Worm (Caenorhabditis elegans) whole organism, late embryonic: Measurements from ENCODE around the gene T25B6.5.

Experiments used
- F13H6.1 ChIP-seq: sonication (generic microtip); optimal IDR thresholded peaks from 2 replicates; lab custom pipeline; 2016; ENCODE audit warnings: missing genetic modification characterization, missing compliant biosample characterization
- K02D7.2 ChIP-seq: sonication (generic microtip); optimal IDR thresholded peaks from 2 replicates; lab custom pipeline; 2017; ENCODE audit warnings: mild to moderate bottlenecking, missing genetic modification characterization, missing compliant biosample characterization
- K09A11.1 ChIP-seq: sonication (generic microtip); optimal IDR thresholded peaks from 2 replicates; lab custom pipeline; 2017; ENCODE audit warnings: antibody characterized with exemption, mild to moderate bottlenecking, missing genetic modification characterization, missing compliant biosample characterization; ENCODE audit not compliant: insufficient read depth
- T23F11.4 ChIP-seq: fragments of 200-800 bp; sonication (Bioruptor generic); optimal IDR thresholded peaks from 2 replicates; lab custom pipeline; 2018; ENCODE audit warnings: mild to moderate bottlenecking, missing genetic modification characterization, missing compliant biosample characterization
- Y22D7AL.16 ChIP-seq: sonication (generic microtip); optimal IDR thresholded peaks from 2 replicates; lab custom pipeline; 2016; ENCODE audit warnings: missing genetic modification characterization, missing compliant biosample characterization
- ahr-1 ChIP-seq: sonication (generic microtip); optimal IDR thresholded peaks from 2 replicates; lab custom pipeline; 2016; ENCODE audit warnings: missing genetic modification characterization, missing compliant biosample characterization
- ama-1 ChIP-seq: fragments of 150-350 bp; optimal IDR thresholded peaks from 2 replicates; lab custom pipeline; 2014
- ceh-14 ChIP-seq: sonication (generic microtip); optimal IDR thresholded peaks from 2 replicates; lab custom pipeline; 2016; ENCODE audit warnings: missing genotype, missing genetic modification characterization, missing compliant biosample characterization
- ceh-18 ChIP-seq: sonication (generic microtip); optimal IDR thresholded peaks from 2 replicates; lab custom pipeline; 2016; ENCODE audit warnings: missing genetic modification characterization, missing compliant biosample characterization
- ceh-2 ChIP-seq: sonication (generic microtip); optimal IDR thresholded peaks from 2 replicates; lab custom pipeline; 2016; ENCODE audit warnings: missing genotype, missing genetic modification characterization, missing compliant biosample characterization
- ceh-30 ChIP-seq: fragments of 150-350 bp; optimal IDR thresholded peaks from 2 replicates; lab custom pipeline; 2014; ENCODE audit warnings: missing biosample characterization, missing genetic modification characterization
- ceh-31 ChIP-seq: sonication (generic microtip); optimal IDR thresholded peaks from 2 replicates; lab custom pipeline; 2016; ENCODE audit warnings: missing genetic modification characterization, missing compliant biosample characterization
- ceh-34 ChIP-seq: sonication (generic microtip); optimal IDR thresholded peaks from 2 replicates; lab custom pipeline; 2016; ENCODE audit warnings: mild to moderate bottlenecking, missing genetic modification characterization, missing compliant biosample characterization
- ceh-45 ChIP-seq: fragments of 200-800 bp; sonication (Bioruptor generic); IDR thresholded peaks from 2 replicates; pipeline ENCODE4 v1.3.6; 2022; ENCODE audit warnings: missing genetic modification reagents, missing genetic modification characterization, missing compliant biosample characterization
- ceh-48 ChIP-seq: sonication (generic microtip); optimal IDR thresholded peaks from 2 replicates; lab custom pipeline; 2016; ENCODE audit warnings: missing genetic modification characterization, inconsistent platforms, missing compliant biosample characterization
- ceh-6 ChIP-seq: fragments of 200-800 bp; sonication (Bioruptor generic); optimal IDR thresholded peaks from 2 replicates; lab custom pipeline; 2018; ENCODE audit warnings: mild to moderate bottlenecking, missing genetic modification characterization, missing compliant biosample characterization
- ceh-9 ChIP-seq: sonication (generic microtip); optimal IDR thresholded peaks from 2 replicates; lab custom pipeline; 2016; ENCODE audit warnings: mild to moderate bottlenecking, missing genetic modification characterization, inconsistent platforms, missing compliant biosample characterization
- che-1 ChIP-seq: sonication (generic microtip); optimal IDR thresholded peaks from 2 replicates; lab custom pipeline; 2016; ENCODE audit warnings: mild to moderate bottlenecking, missing genetic modification characterization, missing compliant biosample characterization
- dmd-4 ChIP-seq: sonication (generic microtip); optimal IDR thresholded peaks from 2 replicates; lab custom pipeline; 2016; ENCODE audit warnings: borderline replicate concordance, missing genetic modification characterization, missing compliant biosample characterization
- dve-1 ChIP-seq: sonication (generic microtip); optimal IDR thresholded peaks from 2 replicates; lab custom pipeline; 2017; ENCODE audit warnings: antibody characterized with exemption, mild to moderate bottlenecking, missing genetic modification characterization, missing compliant biosample characterization
- elt-2 ChIP-seq: sonication (generic microtip); optimal IDR thresholded peaks from 2 replicates; lab custom pipeline; 2016; ENCODE audit warnings: missing genetic modification reagents, missing genetic modification characterization, missing compliant biosample characterization
- ets-4 ChIP-seq: sonication (generic microtip); optimal IDR thresholded peaks from 2 replicates; lab custom pipeline; 2016; ENCODE audit warnings: missing genetic modification characterization, missing compliant biosample characterization
- eyg-1 ChIP-seq: sonication (generic microtip); optimal IDR thresholded peaks from 2 replicates; lab custom pipeline; 2016; ENCODE audit warnings: missing genotype, missing genetic modification characterization, missing compliant biosample characterization
- fax-1 ChIP-seq: sonication (generic microtip); optimal IDR thresholded peaks from 2 replicates; lab custom pipeline; 2016; ENCODE audit warnings: missing genotype, missing genetic modification characterization, missing compliant biosample characterization
- fkh-6 ChIP-seq: sonication (generic microtip); optimal IDR thresholded peaks from 2 replicates; lab custom pipeline; 2016; ENCODE audit warnings: missing genetic modification characterization, missing compliant biosample characterization
- gmeb-2 ChIP-seq: sonication (generic microtip); optimal IDR thresholded peaks from 2 replicates; lab custom pipeline; 2016; ENCODE audit warnings: missing genetic modification characterization, inconsistent platforms, missing compliant biosample characterization
- hlh-13 ChIP-seq: fragments of 200-800 bp; sonication (Bioruptor generic); optimal IDR thresholded peaks from 2 replicates; lab custom pipeline; 2018; ENCODE audit warnings: mild to moderate bottlenecking, missing genetic modification characterization, missing compliant biosample characterization
- hlh-30 ChIP-seq: sonication (generic microtip); optimal IDR thresholded peaks from 2 replicates; lab custom pipeline; 2017; ENCODE audit warnings: antibody characterized with exemption, missing genetic modification characterization, missing compliant biosample characterization; ENCODE audit not compliant: insufficient read depth
- hlh-8 ChIP-seq: sonication (generic microtip); optimal IDR thresholded peaks from 2 replicates; lab custom pipeline; 2016; ENCODE audit warnings: missing genotype, missing genetic modification characterization, missing compliant biosample characterization
- lim-6 ChIP-seq: sonication (generic microtip); optimal IDR thresholded peaks from 2 replicates; lab custom pipeline; 2016; ENCODE audit warnings: missing genetic modification characterization, missing compliant biosample characterization
- lin-11 ChIP-seq: fragments of 200-800 bp; sonication (Bioruptor generic); optimal IDR thresholded peaks from 2 replicates; lab custom pipeline; 2018; ENCODE audit warnings: mild to moderate bottlenecking, missing genetic modification characterization, missing compliant biosample characterization
- mec-3 ChIP-seq: sonication (generic microtip); optimal IDR thresholded peaks from 2 replicates; lab custom pipeline; 2016; ENCODE audit warnings: borderline replicate concordance, missing genetic modification characterization, missing compliant biosample characterization
- nhr-11 ChIP-seq: fragments of 150-350 bp; optimal IDR thresholded peaks from 2 replicates; lab custom pipeline; 2014; ENCODE audit warnings: missing biosample characterization, missing genetic modification characterization
- nhr-232 ChIP-seq: sonication (generic microtip); optimal IDR thresholded peaks from 2 replicates; lab custom pipeline; 2016; ENCODE audit warnings: missing genetic modification characterization, missing compliant biosample characterization
- npax-4 ChIP-seq: sonication (generic microtip); optimal IDR thresholded peaks from 2 replicates; lab custom pipeline; 2016; ENCODE audit warnings: missing genetic modification characterization, missing compliant biosample characterization
- odd-2 ChIP-seq: sonication (generic microtip); optimal IDR thresholded peaks from 2 replicates; lab custom pipeline; 2017; ENCODE audit warnings: antibody characterized with exemption, mild to moderate bottlenecking, missing genetic modification characterization, missing compliant biosample characterization
- pat-9 ChIP-seq: fragments of 200-800 bp; sonication (Bioruptor generic); optimal IDR thresholded peaks from 2 replicates; lab custom pipeline; 2018; ENCODE audit warnings: mild to moderate bottlenecking, missing genetic modification characterization, moderate library complexity, missing compliant biosample characterization
- pax-1 ChIP-seq: fragments of 150-350 bp; optimal IDR thresholded peaks from 2 replicates; lab custom pipeline; 2014; ENCODE audit warnings: missing biosample characterization, missing genetic modification characterization
- pha-2 ChIP-seq: sonication (generic microtip); optimal IDR thresholded peaks from 2 replicates; lab custom pipeline; 2017; ENCODE audit warnings: mild to moderate bottlenecking, missing genetic modification characterization, missing compliant biosample characterization
- pha-4 ChIP-seq: fragments of 150-350 bp; optimal IDR thresholded peaks from 2 replicates; lab custom pipeline; 2018; ENCODE audit warnings: missing biosample characterization, missing genetic modification reagents, missing genetic modification characterization
- pqm-1 ChIP-seq: sonication (generic microtip); optimal IDR thresholded peaks from 2 replicates; lab custom pipeline; 2016; ENCODE audit warnings: missing genetic modification characterization, missing compliant biosample characterization
- ref-2 ChIP-seq: sonication (generic microtip); optimal IDR thresholded peaks from 2 replicates; lab custom pipeline; 2016; ENCODE audit warnings: missing genetic modification characterization, missing compliant biosample characterization
- rnt-1 ChIP-seq: sonication (generic microtip); optimal IDR thresholded peaks from 2 replicates; lab custom pipeline; 2016; ENCODE audit warnings: missing genetic modification characterization, missing compliant biosample characterization
- sdc-2 ChIP-seq: sonication (generic microtip); optimal IDR thresholded peaks from 2 replicates; lab custom pipeline; 2016; ENCODE audit warnings: missing genotype, missing genetic modification characterization, missing compliant biosample characterization
- ttx-3 ChIP-seq: sonication (generic microtip); optimal IDR thresholded peaks from 2 replicates; lab custom pipeline; 2016; ENCODE audit warnings: missing genetic modification reagents, missing genetic modification characterization, missing compliant biosample characterization
- unc-55 ChIP-seq: sonication (generic microtip); optimal IDR thresholded peaks from 2 replicates; lab custom pipeline; 2017; ENCODE audit warnings: missing biosample characterization, missing genetic modification reagents, missing genetic modification characterization
- unc-86 ChIP-seq: sonication (generic microtip); optimal IDR thresholded peaks from 2 replicates; lab custom pipeline; 2016; ENCODE audit warnings: missing genetic modification characterization, missing compliant biosample characterization
- zip-5 ChIP-seq: sonication (generic microtip); optimal IDR thresholded peaks from 2 replicates; lab custom pipeline; 2016; ENCODE audit warnings: missing genetic modification characterization, missing compliant biosample characterization
- ztf-16 ChIP-seq: sonication (generic microtip); optimal IDR thresholded peaks from 2 replicates; lab custom pipeline; 2017; ENCODE audit warnings: missing genetic modification characterization, missing compliant biosample characterization

The T25B6.5 gene

ce11 chrX:8986452-8986851, 35.1 kb downstream of the T25B6.5 start:
- TF ChIP-seq ceh-14 (tag; lab: Kevin White, UChicago) = no peak
- TF ChIP-seq ceh-2 (tag; lab: Kevin White, UChicago) = no peak
- no peak for TF ChIP-seq T23F11.4 (GFP tag; lab: Kevin White, UChicago)
- TF ChIP-seq rnt-1 (tag; lab: Kevin White, UChicago) = peak; percentile 21
- TF ChIP-seq unc-55 = peak; percentile 20
- no peak for TF ChIP-seq pqm-1 (tag; lab: Kevin White, UChicago)
- no peak for TF ChIP-seq npax-4 (tag; lab: Kevin White, UChicago)
- TF ChIP-seq ceh-18 (tag; lab: Kevin White, UChicago) = peak; percentile 88

ce11 chrX:8980676-8981075, 40.9 kb downstream of the T25B6.5 start, which contains the start of gene nmur-1:
Gene nmur-1, plus strand, starts transcription at chrX:8980976.
- TF ChIP-seq ets-4 (tag; lab: Kevin White, UChicago) (no peak), gmeb-2 (tag; lab: Kevin White, UChicago) (no peak), K09A11.1 (no peak)

- TF ChIP-seq sdc-2 (tag; lab: Kevin White, UChicago) (peak; percentile 31), ceh-31 (tag; lab: Kevin White, UChicago) (peak; percentile 6), ahr-1 (tag; lab: Kevin White, UChicago) (no peak), fax-1 (tag; lab: Kevin White, UChicago) (peak; percentile 36), unc-86 (tag; lab: Kevin White, UChicago) (peak; percentile 5), K09A11.1 (no peak), hlh-8 (peak; percentile 8), pha-4 (tag; lab: Kevin White, UChicago) (no peak), ttx-3 (tag; lab: Kevin White, UChicago) (peak; percentile 35), odd-2 (peak; percentile 11), hlh-30 (tag; lab: Kevin White, UChicago) (no peak), pax-1 (tag; lab: Kevin White, UChicago) (no peak), ceh-45 (GFP tag; lab: Robert Waterston, UW) (no peak), zip-5 (tag; lab: Kevin White, UChicago) (no peak), npax-4 (tag; lab: Kevin White, UChicago) (peak; percentile 31), pha-2 (no peak), mec-3 (tag; lab: Kevin White, UChicago) (no peak), fkh-6 (no peak), hlh-13 (peak; percentile 32), ceh-9 (tag; lab: Kevin White, UChicago) (no peak), dmd-4 (tag; lab: Kevin White, UChicago) (no peak), ama-1 (lab: Kevin White, UChicago) (no peak), pat-9 (tag; lab: Kevin White, UChicago) (no peak), Y22D7AL.16 (tag; lab: Kevin White, UChicago) (peak; percentile 39), lin-11 (peak; percentile 39), eyg-1 (tag; lab: Kevin White, UChicago) (no peak), rnt-1 (tag; lab: Kevin White, UChicago) (peak; percentile 7), ceh-18 (tag; lab: Kevin White, UChicago) (peak; percentile 21), K02D7.2 (tag; lab: Kevin White, UChicago) (peak; percentile 7), ztf-16 (tag; lab: Kevin White, UChicago) (peak; percentile 27), ets-4 (tag; lab: Kevin White, UChicago) (no peak), ceh-6 (GFP tag; lab: Kevin White, UChicago) (peak; percentile 51), ref-2 (tag; lab: Kevin White, UChicago) (no peak), ceh-48 (tag; lab: Kevin White, UChicago) (no peak), elt-2 (tag; lab: Kevin White, UChicago) (peak; percentile 45), che-1 (tag; lab: Kevin White, UChicago) (peak; percentile 37), lim-6 (tag; lab: Kevin White, UChicago) (no peak), ceh-30 (no peak), dve-1 (tag; lab: Kevin White, UChicago) (peak; percentile 22), F13H6.1 (no peak), ceh-34 (no peak), nhr-232 (tag; lab: Kevin White, UChicago) (peak; percentile 29), unc-55 (no peak), nhr-11 (no peak)
Observed at ce11 chrX:8971461-8971860, 50.1 kb downstream of the T25B6.5 start.
